Fruit fly (Drosophila melanogaster) whole organism: ENCODE measurements around the gene CG43185.

Experiments used
- Dll ChIP-seq: fragments of >200 bp; optimal IDR thresholded peaks from 2 replicates; lab custom pipeline; 2017
- psq ChIP-seq: fragments of >200 bp; optimal IDR thresholded peaks from 2 replicates; lab custom pipeline; 2017

DNA sequence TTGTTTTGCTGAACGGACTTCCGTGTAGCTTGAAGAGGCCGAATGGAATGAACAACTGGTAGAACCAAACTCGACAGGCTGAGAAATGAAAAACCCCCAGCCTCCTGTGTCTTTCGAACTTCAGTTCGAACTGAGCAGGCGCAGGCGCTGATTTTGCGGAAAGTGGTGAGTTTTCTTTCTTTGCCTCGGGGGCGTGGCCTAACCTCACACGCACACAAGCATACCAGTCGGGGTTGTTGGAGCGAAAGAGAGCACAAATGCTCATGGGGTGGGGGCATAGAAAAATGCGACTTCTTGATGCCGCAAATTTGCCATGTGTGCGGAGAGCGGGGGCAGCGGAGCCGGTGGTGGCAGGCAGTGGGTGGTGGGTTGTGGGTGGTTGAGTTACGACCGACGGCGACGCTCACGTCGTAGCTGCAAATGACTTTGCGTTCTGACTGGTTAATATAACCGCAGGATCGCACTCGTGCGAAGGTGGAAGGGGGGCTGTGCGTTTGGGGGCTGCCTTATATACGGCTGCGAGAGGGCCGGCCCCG lies 39.0 kb downstream of the CG43185 start, which contains the start of gene CG9016:
- TF ChIP-seq psq, result no peak
- no peak for TF ChIP-seq Dll (lab: Kevin White, UChicago)
